Worm (Caenorhabditis elegans): ENCODE results near the gene C17F4.7.

The C17F4.7 gene

DNA sequence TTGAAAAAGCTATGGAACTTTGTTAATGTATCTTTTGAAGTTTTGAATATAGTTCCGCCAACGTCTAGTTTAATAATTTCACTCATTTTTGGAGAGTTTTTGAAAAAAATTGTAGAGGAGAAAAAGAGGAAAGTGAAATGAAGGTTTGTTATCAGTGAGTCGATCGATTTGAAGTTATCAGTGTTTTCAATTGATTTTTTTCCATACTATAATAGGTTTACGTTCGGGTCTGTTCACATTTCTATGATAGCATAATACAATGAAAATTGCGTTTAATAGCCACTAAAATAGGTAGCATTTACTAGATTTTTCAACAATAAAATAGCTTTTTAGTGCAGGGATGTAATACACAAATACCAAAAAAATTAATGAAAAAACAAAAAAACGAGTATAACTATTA is 20.6 kb downstream of the C17F4.7 start, which contains the start of gene ZC239.16:
Gene ZC239.16, minus strand, starts transcription at position 120 of the 400 bp plus-strand sequence.
- TF ChIP-seq ces-1 (GFP tag; optimal IDR thresholded peaks at IDR 0.05), result no peak
- TF ChIP-seq elt-2 (tag; optimal IDR thresholded peaks at IDR 0.05), result peak; percentile 44

DNA sequence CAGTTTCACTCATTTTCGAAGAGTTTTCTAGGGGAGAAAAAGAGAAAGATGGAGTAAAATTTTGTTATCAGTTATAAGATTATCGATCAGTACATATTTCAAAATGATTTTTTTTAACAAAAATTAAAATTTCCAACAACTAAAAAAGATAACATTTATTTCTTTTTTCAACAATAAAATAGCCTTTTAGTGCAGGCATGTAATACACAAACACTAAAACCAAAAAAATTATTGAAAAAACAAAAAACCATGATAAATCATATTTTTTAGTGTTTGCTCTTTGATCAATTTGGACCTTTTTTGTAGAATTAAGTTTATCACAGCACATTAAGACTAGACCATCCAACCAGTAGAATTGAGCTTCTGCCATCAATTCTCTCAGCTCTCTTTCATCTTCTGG is 21.2 kb downstream of the C17F4.7 start, which contains the start of gene ZC239.15:
Gene ZC239.15, minus strand, starts transcription at position 101 of the 400 bp plus-strand sequence.
- TF ChIP-seq ceh-63 (GFP tag; optimal IDR thresholded peaks at IDR 0.05) (no peak), grh-1 (GFP tag; IDR thresholded peaks at IDR 0.05) (no peak), unc-130 (tag; optimal IDR thresholded peaks at IDR 0.05) (no peak), nhr-76 (tag; optimal IDR thresholded peaks at IDR 0.05) (no peak), ceh-82 (tag; optimal IDR thresholded peaks at IDR 0.05) (no peak), snpc-4 (tag; optimal IDR thresholded peaks at IDR 0.05) (no peak), zag-1 (tag; optimal IDR thresholded peaks at IDR 0.05) (no peak), lsy-2 (tag; optimal IDR thresholded peaks at IDR 0.05) (no peak), pqm-1 (tag; optimal IDR thresholded peaks at IDR 0.05) (no peak), tlp-1 (tag; optimal IDR thresholded peaks at IDR 0.05) (no peak), efl-3 (GFP tag; optimal IDR thresholded peaks at IDR 0.05) (no peak), fkh-8 (tag; optimal IDR thresholded peaks at IDR 0.05) (no peak), C04F5.9 (tag; optimal IDR thresholded peaks at IDR 0.05) (no peak), fos-1 (tag; optimal IDR thresholded peaks at IDR 0.05) (no peak), jun-1 (tag; optimal IDR thresholded peaks at IDR 0.05) (no peak), mab-9 (GFP tag; IDR thresholded peaks at IDR 0.05) (no peak), aly-2 (tag; optimal IDR thresholded peaks at IDR 0.05) (no peak), pag-3 (tag; optimal IDR thresholded peaks at IDR 0.05; ENCODE audit: borderline replicate concordance, insufficient read depth) (no peak)

DNA sequence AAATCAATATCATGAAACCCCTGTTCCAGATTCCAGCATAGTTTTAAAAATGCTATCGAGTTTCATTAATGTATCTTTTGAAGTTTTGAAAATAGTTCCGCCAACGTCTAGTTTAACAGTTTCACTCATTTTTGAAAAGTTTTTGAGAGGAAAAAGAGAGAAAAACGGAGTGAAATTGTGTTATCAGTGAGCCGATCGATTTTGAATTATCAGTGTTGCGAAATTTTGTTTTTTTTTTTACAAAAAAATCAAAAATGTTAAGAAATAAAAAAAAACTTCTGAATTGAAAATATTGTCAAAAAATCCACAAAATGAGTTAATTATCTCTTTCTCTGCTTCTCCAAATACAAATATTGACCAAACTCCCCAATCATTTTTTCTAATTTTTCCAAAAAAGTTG is 23.1 kb downstream of the C17F4.7 start, which contains the start of gene ZC239.13:
Gene ZC239.13, minus strand, starts transcription at position 154 of the 400 bp plus-strand sequence.
- TF ChIP-seq unc-62 (GFP tag; optimal IDR thresholded peaks at IDR 0.05) (no peak), isw-1 (GFP tag; IDR thresholded peaks at IDR 0.05) (no peak), elt-2 (tag; optimal IDR thresholded peaks at IDR 0.05) (peak; percentile 21), nhr-47 (tag; optimal IDR thresholded peaks at IDR 0.05) (no peak), egl-27 (tag; optimal IDR thresholded peaks at IDR 0.05) (no peak)

- TF ChIP-seq nhr-11 (tag; optimal IDR thresholded peaks at IDR 0.05) (no peak), nhr-20 (tag; optimal IDR thresholded peaks at IDR 0.05) (no peak), egl-13 (tag; optimal IDR thresholded peaks at IDR 0.05) (no peak), unc-30 (tag; optimal IDR thresholded peaks at IDR 0.05) (no peak), lin-15B (tag; optimal IDR thresholded peaks at IDR 0.05) (no peak), ceh-63 (GFP tag; optimal IDR thresholded peaks at IDR 0.05) (no peak), nhr-47 (tag; optimal IDR thresholded peaks at IDR 0.05) (no peak)
Measured at ce11 chrII:3221730-3222129, 24.1 kb downstream of the C17F4.7 start, which contains the start of gene ZC239.14. Gene ZC239.14 (minus strand): TSS chrII:3222034.

ce11 chrII:3220723-3221122 is 25.1 kb downstream of the C17F4.7 start, which contains the start of gene ZC239.22:
Gene ZC239.22 (minus strand): TSS chrII:3220823.
- TF ChIP-seq aha-1 (tag; optimal IDR thresholded peaks at IDR 0.05) (no peak), unc-98 (GFP tag; IDR thresholded peaks at IDR 0.05) (no peak), nhr-11 (tag; optimal IDR thresholded peaks at IDR 0.05) (no peak), nhr-28 (tag; optimal IDR thresholded peaks at IDR 0.05) (no peak), hlh-4 (tag; optimal IDR thresholded peaks at IDR 0.05) (no peak), jun-1 (tag; optimal IDR thresholded peaks at IDR 0.05) (no peak), elt-2 (tag; optimal IDR thresholded peaks at IDR 0.05) (no peak), ces-1 (GFP tag; optimal IDR thresholded peaks at IDR 0.05) (no peak), fos-1 (tag; optimal IDR thresholded peaks at IDR 0.05) (no peak), ztf-4 (tag; optimal IDR thresholded peaks at IDR 0.05) (no peak), nhr-71 (tag; optimal IDR thresholded peaks at IDR 0.05) (no peak), nhr-77 (tag; optimal IDR thresholded peaks at IDR 0.05) (no peak), pag-3 (tag; optimal IDR thresholded peaks at IDR 0.05; ENCODE audit: borderline replicate concordance, insufficient read depth) (no peak), nhr-84 (tag; optimal IDR thresholded peaks at IDR 0.05) (no peak), unc-62 (GFP tag; optimal IDR thresholded peaks at IDR 0.05) (no peak), lin-15B (tag; optimal IDR thresholded peaks at IDR 0.05) (no peak), snpc-4 (tag; optimal IDR thresholded peaks at IDR 0.05) (no peak), nhr-90 (tag; optimal IDR thresholded peaks at IDR 0.05; ENCODE audit: poor library complexity) (no peak)
